Worm (Caenorhabditis elegans): ENCODE results near the gene ncx-9.

ncx-9 gene

ce11 chrV:4948635-4949034 lies 46.4 kb downstream of the ncx-9 start, which contains the start of gene str-209:
Gene str-209 (plus strand): TSS chrV:4948935.
- TF ChIP-seq F13C5.2 (tag; optimal IDR thresholded peaks at IDR 0.05) (no peak), ama-1 (optimal IDR thresholded peaks at IDR 0.05) (no peak), pes-1 (GFP tag; IDR thresholded peaks at IDR 0.05) (no peak), flt-1 (GFP tag; IDR thresholded peaks at IDR 0.05) (no peak), aly-1 (tag; optimal IDR thresholded peaks at IDR 0.05) (no peak), tra-4 (tag; optimal IDR thresholded peaks at IDR 0.05) (no peak), ceh-36 (tag; optimal IDR thresholded peaks at IDR 0.05) (no peak), B0310.2 (tag; optimal IDR thresholded peaks at IDR 0.05) (no peak), scrt-1 (GFP tag; IDR thresholded peaks at IDR 0.05) (no peak), tbx-37 (GFP tag; conservative IDR thresholded peaks at IDR 0.05) (no peak), hmg-4 (GFP tag; optimal IDR thresholded peaks at IDR 0.05) (no peak), hnd-1 (tag; optimal IDR thresholded peaks at IDR 0.05) (no peak), tbx-11 (GFP tag; IDR thresholded peaks at IDR 0.05) (no peak), ceh-13 (GFP tag; optimal IDR thresholded peaks at IDR 0.05) (no peak), hmbx-1 (tag; optimal IDR thresholded peaks at IDR 0.05) (no peak), ets-7 (tag; optimal IDR thresholded peaks at IDR 0.05) (no peak)

- TF ChIP-seq tra-4 (tag; optimal IDR thresholded peaks at IDR 0.05), result no peak
- TF ChIP-seq hnd-1 (tag; optimal IDR thresholded peaks at IDR 0.05), result no peak
- TF ChIP-seq ama-1 (optimal IDR thresholded peaks at IDR 0.05), result no peak
- TF ChIP-seq flt-1 (GFP tag; IDR thresholded peaks at IDR 0.05), result no peak
- TF ChIP-seq hmbx-1 (tag; optimal IDR thresholded peaks at IDR 0.05), result no peak
- TF ChIP-seq pes-1 (GFP tag; IDR thresholded peaks at IDR 0.05), result no peak
- no peak for TF ChIP-seq tbx-11 (GFP tag; IDR thresholded peaks at IDR 0.05)
- no peak for TF ChIP-seq F13C5.2 (tag; optimal IDR thresholded peaks at IDR 0.05)
- no peak for TF ChIP-seq ceh-36 (tag; optimal IDR thresholded peaks at IDR 0.05)
- TF ChIP-seq ets-7 (tag; optimal IDR thresholded peaks at IDR 0.05), result no peak
- no peak for TF ChIP-seq scrt-1 (GFP tag; IDR thresholded peaks at IDR 0.05)
- no peak for TF ChIP-seq aly-1 (tag; optimal IDR thresholded peaks at IDR 0.05)
- TF ChIP-seq sea-1 (GFP tag; conservative IDR thresholded peaks at IDR 0.05), result no peak
These were observed 50.8 kb downstream of the ncx-9 start, which contains the start of gene str-211 for ce11 chrV:4944219-4944618. Gene str-211 (minus strand): TSS chrV:4944319.

All from whole organism, early embryonic.